Worm (Caenorhabditis elegans) whole organism, L2 larva: ENCODE measurements around the gene josd-1.
A peak's percentile ranks its signal among the peaks of the same experiment; 100 is the strongest.

Source experiments
- C34F6.9 ChIP-seq: fragments of 150-350 bp; optimal IDR thresholded peaks from 2 replicates; lab custom pipeline; 2014; ENCODE audit warnings: missing biosample characterization, missing genetic modification characterization
- F13H6.1 ChIP-seq: sonication (generic microtip); optimal IDR thresholded peaks from 2 replicates; lab custom pipeline; 2016; ENCODE audit warnings: missing genetic modification characterization, missing compliant biosample characterization
- Y55F3AM.14 ChIP-seq: fragments of 200-800 bp; sonication (Bioruptor generic); optimal IDR thresholded peaks from 2 replicates; lab custom pipeline; 2018; ENCODE audit warnings: mild to moderate bottlenecking, missing genetic modification characterization, missing compliant biosample characterization
- ZK546.5 ChIP-seq: sonication (generic microtip); optimal IDR thresholded peaks from 2 replicates; lab custom pipeline; 2017; ENCODE audit warnings: missing biosample characterization, missing genetic modification characterization
- alr-1 ChIP-seq: fragments of 150-350 bp; optimal IDR thresholded peaks from 2 replicates; lab custom pipeline; 2014; ENCODE audit warnings: missing biosample characterization, missing genetic modification characterization
- ama-1 ChIP-seq: fragments of 150-350 bp; optimal IDR thresholded peaks from 2 replicates; lab custom pipeline; 2018; ENCODE audit warnings: inconsistent platforms
- blmp-1 ChIP-seq: sonication (generic microtip); optimal IDR thresholded peaks from 2 replicates; lab custom pipeline; 2017; ENCODE audit warnings: missing genetic modification characterization, mild to moderate bottlenecking, missing compliant biosample characterization, antibody characterized with exemption, moderate library complexity; ENCODE audit not compliant: insufficient read depth
- ceh-16 ChIP-seq: fragments of 150-350 bp; optimal IDR thresholded peaks from 2 replicates; lab custom pipeline; 2014; ENCODE audit warnings: missing biosample characterization, missing genetic modification characterization
- ceh-82 ChIP-seq: fragments of 150-350 bp; optimal IDR thresholded peaks from 2 replicates; lab custom pipeline; 2014; ENCODE audit warnings: missing biosample characterization, missing genetic modification characterization
- crh-2 ChIP-seq: sonication (generic microtip); optimal IDR thresholded peaks from 2 replicates; lab custom pipeline; 2017; ENCODE audit warnings: missing biosample characterization, missing genetic modification characterization
- egl-27 ChIP-seq: sonication (generic microtip); optimal IDR thresholded peaks from 3 replicates; lab custom pipeline; 2017; ENCODE audit warnings: missing biosample characterization, missing genetic modification reagents, missing genetic modification characterization
- elt-1 ChIP-seq: fragments of 150-350 bp; optimal IDR thresholded peaks from 2 replicates; lab custom pipeline; 2014; ENCODE audit warnings: missing biosample characterization, missing genetic modification characterization
- elt-3 ChIP-seq: sonication (generic microtip); optimal IDR thresholded peaks from 2 replicates; lab custom pipeline; 2017; ENCODE audit warnings: missing biosample characterization, missing genetic modification characterization
- fos-1 ChIP-seq: fragments of 150-350 bp; optimal IDR thresholded peaks from 2 replicates; lab custom pipeline; 2014; ENCODE audit warnings: missing biosample characterization, missing genetic modification characterization
- gmeb-1 ChIP-seq: fragments of 150-350 bp; optimal IDR thresholded peaks from 2 replicates; lab custom pipeline; 2014; ENCODE audit warnings: missing biosample characterization, missing genetic modification characterization
- lin-11 ChIP-seq: fragments of 150-350 bp; sonication (generic microtip); optimal IDR thresholded peaks from 2 replicates; lab custom pipeline; 2014; ENCODE audit warnings: missing biosample characterization, missing genetic modification characterization, inconsistent platforms, mixed read lengths
- lin-13 ChIP-seq: fragments of 150-350 bp; optimal IDR thresholded peaks from 2 replicates; lab custom pipeline; 2014; ENCODE audit warnings: missing biosample characterization, missing genetic modification reagents, missing genetic modification characterization
- lin-39 ChIP-seq: fragments of 150-350 bp; optimal IDR thresholded peaks from 2 replicates; lab custom pipeline; 2014; ENCODE audit warnings: missing biosample characterization, missing genetic modification reagents, missing genetic modification characterization
- lsy-2 ChIP-seq, 2 experiments: fragments of 150-350 bp in 1 of 2; sonication (generic microtip) in 1 of 2; optimal IDR thresholded peaks; 2 replicates each; lab custom pipeline; 2014 to 2017; ENCODE audit warnings: missing biosample characterization in 2 of 2, missing genetic modification characterization in 2 of 2
- mbf-1 ChIP-seq: sonication (generic microtip); optimal IDR thresholded peaks from 2 replicates; lab custom pipeline; 2017; ENCODE audit warnings: missing biosample characterization, missing genetic modification characterization
- mdl-1 ChIP-seq, 2 experiments: fragments of 150-350 bp in 1 of 2; sonication (generic microtip) in 1 of 2; optimal IDR thresholded peaks; 2 replicates each; lab custom pipeline; 2017; ENCODE audit warnings: missing biosample characterization in 2 of 2, missing genetic modification characterization in 2 of 2
- nhr-10 ChIP-seq: sonication (generic microtip); optimal IDR thresholded peaks from 2 replicates; lab custom pipeline; 2017; ENCODE audit warnings: missing biosample characterization, missing genetic modification characterization
- nhr-11 ChIP-seq: fragments of 150-350 bp; optimal IDR thresholded peaks from 2 replicates; lab custom pipeline; 2014; ENCODE audit warnings: missing biosample characterization, missing genetic modification characterization
- nhr-129 ChIP-seq: fragments of 150-350 bp; optimal IDR thresholded peaks from 2 replicates; lab custom pipeline; 2014; ENCODE audit warnings: missing biosample characterization, missing genetic modification characterization
- nhr-21 ChIP-seq: fragments of 150-350 bp; optimal IDR thresholded peaks from 2 replicates; lab custom pipeline; 2014; ENCODE audit warnings: missing biosample characterization, missing genetic modification characterization
- nhr-23 ChIP-seq: fragments of 150-350 bp; optimal IDR thresholded peaks from 2 replicates; lab custom pipeline; 2014; ENCODE audit warnings: missing biosample characterization, missing genetic modification reagents, missing genetic modification characterization
- nhr-237 ChIP-seq: fragments of 150-350 bp; optimal IDR thresholded peaks from 2 replicates; lab custom pipeline; 2014; ENCODE audit warnings: missing biosample characterization, missing genetic modification characterization
- nhr-25 ChIP-seq: fragments of 150-350 bp; sonication (generic microtip); optimal IDR thresholded peaks from 3 replicates; lab custom pipeline; 2014; ENCODE audit warnings: missing biosample characterization, missing genetic modification characterization
- nhr-6 ChIP-seq: fragments of 150-350 bp; optimal IDR thresholded peaks from 2 replicates; lab custom pipeline; 2014; ENCODE audit warnings: missing biosample characterization, missing genetic modification characterization
- nhr-77 ChIP-seq: fragments of 150-350 bp; optimal IDR thresholded peaks from 2 replicates; lab custom pipeline; 2014; ENCODE audit warnings: missing biosample characterization, missing genetic modification characterization
- peb-1 ChIP-seq: fragments of 150-350 bp; optimal IDR thresholded peaks from 2 replicates; lab custom pipeline; 2014; ENCODE audit warnings: missing biosample characterization, missing genetic modification characterization
- sem-4 ChIP-seq: fragments of 150-350 bp; optimal IDR thresholded peaks from 2 replicates; lab custom pipeline; 2014; ENCODE audit warnings: missing biosample characterization, missing genetic modification reagents, missing genetic modification characterization
- skn-1 ChIP-seq: sonication (generic microtip); optimal IDR thresholded peaks from 2 replicates; lab custom pipeline; 2017; ENCODE audit warnings: missing biosample characterization, missing genetic modification characterization
- sma-3 ChIP-seq: sonication (generic microtip); optimal IDR thresholded peaks from 2 replicates; lab custom pipeline; 2016; ENCODE audit warnings: missing genetic modification reagents, missing genetic modification characterization, missing compliant biosample characterization
- snpc-4 ChIP-seq: fragments of 150-350 bp; optimal IDR thresholded peaks from 2 replicates; lab custom pipeline; 2014; ENCODE audit warnings: missing biosample characterization, missing genetic modification characterization
- unc-55 ChIP-seq: fragments of 150-350 bp; sonication (generic microtip); optimal IDR thresholded peaks from 3 replicates; lab custom pipeline; 2014; ENCODE audit warnings: missing biosample characterization, missing genetic modification reagents, missing genetic modification characterization
- unc-62 ChIP-seq: fragments of 150-350 bp; optimal IDR thresholded peaks from 2 replicates; lab custom pipeline; 2014; ENCODE audit warnings: missing biosample characterization, missing genetic modification reagents, missing genetic modification characterization
- zag-1 ChIP-seq: fragments of 150-350 bp; optimal IDR thresholded peaks from 2 replicates; lab custom pipeline; 2014; ENCODE audit warnings: missing biosample characterization, missing genetic modification characterization
- ztf-1 ChIP-seq: fragments of 200-800 bp; sonication (Bioruptor generic); conservative IDR thresholded peaks from 2 replicates; pipeline ENCODE4 v1.3.6; 2022; ENCODE audit warnings: missing genetic modification characterization, missing compliant biosample characterization
- ztf-11 ChIP-seq: sonication (generic microtip); optimal IDR thresholded peaks from 2 replicates; lab custom pipeline; 2017; ENCODE audit warnings: missing biosample characterization, missing genetic modification characterization
- ztf-4 ChIP-seq: fragments of 150-350 bp; optimal IDR thresholded peaks from 2 replicates; lab custom pipeline; 2014; ENCODE audit warnings: missing biosample characterization, missing genetic modification characterization

josd-1 gene

ce11 chrIII:2800743-2801142 is 35.7 kb upstream of the josd-1 start:
- no peak for TF ChIP-seq nhr-11 (tag; lab: Kevin White, UChicago)
- no peak for TF ChIP-seq lsy-2 (tag; optimal IDR thresholded peaks at IDR 0.05; lab: Kevin White, UChicago)
- TF ChIP-seq F13H6.1 (tag; lab: Kevin White, UChicago) = no peak
- no peak for TF ChIP-seq unc-55 (GFP tag; lab: Kevin White, UChicago)
- TF ChIP-seq lin-13 (GFP tag; lab: Kevin White, UChicago) = no peak
- no peak for TF ChIP-seq fos-1 (tag; lab: Kevin White, UChicago)
- TF ChIP-seq ztf-4 (tag; lab: Kevin White, UChicago) = no peak
- TF ChIP-seq ZK546.5 = no peak
- no peak for TF ChIP-seq ztf-1 (GFP tag; lab: Robert Waterston, UW)
- TF ChIP-seq, all 48 proteins: peak for 0

ce11 chrIII:2801800-2802515 is 34.5 kb upstream of the josd-1 start, which contains the start of the genes twk-45 and Y71H2AM.25:
twk-45 (minus strand) TSS chrIII:2801900.
Y71H2AM.25 (plus strand) TSS chrIII:2802465.
- no peak for TF ChIP-seq nhr-6
- TF ChIP-seq, all 48 proteins: peak for 0

- TF ChIP-seq unc-62 (GFP tag; lab: Kevin White, UChicago) (no peak), unc-55 (GFP tag; lab: Kevin White, UChicago) (peak; percentile 40), snpc-4 (tag; lab: Kevin White, UChicago) (peak; percentile 11), gmeb-1 (tag; lab: Kevin White, UChicago) (peak; percentile 73), nhr-21 (tag; lab: Kevin White, UChicago) (peak; percentile 54), fos-1 (tag; lab: Kevin White, UChicago) (peak; percentile 50), nhr-25 (tag; lab: Kevin White, UChicago) (peak; percentile 74), peb-1 (no peak), crh-2 (tag; lab: Kevin White, UChicago) (peak; percentile 70), lsy-2 (tag; optimal IDR thresholded peaks at IDR 0.05; lab: Kevin White, UChicago) (peak; percentile 55 to 86), F13H6.1 (tag; lab: Kevin White, UChicago) (peak; percentile 64), mdl-1 (tag; optimal IDR thresholded peaks at IDR 0.05; lab: Kevin White, UChicago) (peak; percentile 43 to 56), nhr-129 (tag; lab: Kevin White, UChicago) (peak; percentile 88), sem-4 (tag; lab: Kevin White, UChicago) (peak; percentile 62), ZK546.5 (no peak), nhr-6 (peak; percentile 66), mbf-1 (no peak), sma-3 (peak; percentile 21), C34F6.9 (tag; lab: Kevin White, UChicago) (peak; percentile 76), lin-13 (GFP tag; lab: Kevin White, UChicago) (peak; percentile 57)
These were observed 32.0 kb upstream of the josd-1 start for ce11 chrIII:2804461-2804860.

- TF ChIP-seq crh-2 (tag; lab: Kevin White, UChicago) = peak; percentile 34
- TF ChIP-seq ceh-16 (tag; lab: Kevin White, UChicago) = no peak
- TF ChIP-seq egl-27 (tag; lab: Kevin White, UChicago) = peak; percentile 30
- TF ChIP-seq nhr-10 (tag; lab: Kevin White, UChicago) = no peak
- no peak for TF ChIP-seq peb-1
- no peak for TF ChIP-seq nhr-237 (tag; lab: Kevin White, UChicago)
- no peak for TF ChIP-seq mdl-1 (tag; optimal IDR thresholded peaks at IDR 0.05; lab: Kevin White, UChicago)
- no peak for TF ChIP-seq sem-4 (tag; lab: Kevin White, UChicago)
- TF ChIP-seq zag-1 (tag; lab: Kevin White, UChicago) = no peak
- peak; percentile 29 for TF ChIP-seq lin-13 (GFP tag; lab: Kevin White, UChicago)
- TF ChIP-seq Y55F3AM.14 = no peak
- TF ChIP-seq ZK546.5 = no peak
- no peak for TF ChIP-seq ama-1 (lab: Kevin White, UChicago)
- no peak for TF ChIP-seq blmp-1 (tag; lab: Kevin White, UChicago)
- no peak for TF ChIP-seq nhr-6
- TF ChIP-seq skn-1 (tag; lab: Kevin White, UChicago) = no peak
- peak; percentile 51 to 81 for TF ChIP-seq lsy-2 (tag; optimal IDR thresholded peaks at IDR 0.05; lab: Kevin White, UChicago)
- TF ChIP-seq fos-1 (tag; lab: Kevin White, UChicago) = no peak
- peak; percentile 42 for TF ChIP-seq C34F6.9 (tag; lab: Kevin White, UChicago)
- TF ChIP-seq nhr-23 = no peak
- no peak for TF ChIP-seq lin-11
- no peak for TF ChIP-seq lin-39
- no peak for TF ChIP-seq ztf-4 (tag; lab: Kevin White, UChicago)
- TF ChIP-seq alr-1 (tag; lab: Kevin White, UChicago) = no peak
- TF ChIP-seq nhr-25 (tag; lab: Kevin White, UChicago) = peak; percentile 40
- no peak for TF ChIP-seq nhr-21 (tag; lab: Kevin White, UChicago)
- no peak for TF ChIP-seq elt-3 (tag; lab: Kevin White, UChicago)
- no peak for TF ChIP-seq elt-1 (tag; lab: Kevin White, UChicago)
- peak; percentile 79 for TF ChIP-seq unc-55 (GFP tag; lab: Kevin White, UChicago)
- no peak for TF ChIP-seq nhr-11 (tag; lab: Kevin White, UChicago)
- no peak for TF ChIP-seq nhr-77
- TF ChIP-seq ztf-11 (tag; lab: Kevin White, UChicago) = no peak
- no peak for TF ChIP-seq ceh-82 (tag; lab: Kevin White, UChicago)
- peak; percentile 30 for TF ChIP-seq sma-3
- no peak for TF ChIP-seq F13H6.1 (tag; lab: Kevin White, UChicago)
- TF ChIP-seq gmeb-1 (tag; lab: Kevin White, UChicago) = peak; percentile 93
These were observed 31.4 kb upstream of the josd-1 start, which contains the start of gene Y71H2AM.3 for ce11 chrIII:2805084-2805483. Y71H2AM.3 (plus strand) TSS chrIII:2805430.
